Worm (Caenorhabditis elegans): ENCODE results near the gene T09F5.2.

DNA sequence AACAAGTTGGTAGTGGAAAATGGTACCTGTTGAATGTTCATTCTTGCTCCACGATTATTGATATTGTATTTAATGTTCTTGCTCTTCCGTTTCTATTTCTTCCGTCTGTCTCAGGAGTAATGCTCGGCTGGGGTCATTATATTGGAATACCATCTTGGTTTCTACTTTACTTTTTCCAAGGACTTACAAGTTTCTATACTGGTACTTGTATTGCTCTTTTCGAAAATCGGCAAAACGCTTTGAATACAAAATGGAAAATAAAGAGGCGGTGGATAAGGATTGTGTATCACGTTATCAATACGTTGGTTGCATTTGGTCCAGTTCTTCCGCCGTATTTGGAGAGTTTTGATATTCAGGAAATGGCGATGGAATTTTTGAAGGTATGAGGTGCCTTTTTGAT lies 1.2 kb downstream of the T09F5.2 start:
- TF ChIP-seq dao-5 (tag; optimal IDR thresholded peaks at IDR 0.05) (no peak), him-1 (tag; optimal IDR thresholded peaks at IDR 0.05) (no peak), W03F9.2 (tag; optimal IDR thresholded peaks at IDR 0.05) (no peak)
